Fruit fly (Drosophila melanogaster): ENCODE measurements around the gene Sgs7.

- no peak for TF ChIP-seq CG7556 (GFP tag; optimal IDR thresholded peaks at IDR 0.05)
- TF ChIP-seq CG8478 (optimal IDR thresholded peaks at IDR 0.05): no peak
- TF ChIP-seq dati (GFP tag; IDR thresholded peaks at IDR 0.05): no peak
- no peak for TF ChIP-seq Poxn (GFP tag; IDR thresholded peaks at IDR 0.05)
- no peak for TF ChIP-seq abd-A (tag; optimal IDR thresholded peaks at IDR 0.05)
- TF ChIP-seq lola (GFP tag; optimal IDR thresholded peaks at IDR 0.05): no peak
- TF ChIP-seq CG6254 (GFP tag; optimal IDR thresholded peaks at IDR 0.05): no peak
Observed at dm6 chr3L:11547302-11547994, 37.8 kb downstream of the Sgs7 start.
